Worm (Caenorhabditis elegans): ENCODE measurements around the gene acdh-13.

- TF ChIP-seq B0019.2 (GFP tag; conservative IDR thresholded peaks at IDR 0.05) (no peak), Y95B8A.8 (GFP tag; IDR thresholded peaks at IDR 0.05) (no peak), athp-1 (tag; optimal IDR thresholded peaks at IDR 0.05) (no peak), let-526 (GFP tag; IDR thresholded peaks at IDR 0.05) (no peak), bed-1 (GFP tag; IDR thresholded peaks at IDR 0.05) (no peak), Y53G8AR.9 (GFP tag; conservative IDR thresholded peaks at IDR 0.05) (no peak), ceh-58 (GFP tag; IDR thresholded peaks at IDR 0.05) (no peak), dpff-1 (tag; optimal IDR thresholded peaks at IDR 0.05) (no peak), ceh-79 (tag; optimal IDR thresholded peaks at IDR 0.05) (no peak), F57C9.4 (tag; optimal IDR thresholded peaks at IDR 0.05) (no peak), ama-1 (optimal IDR thresholded peaks at IDR 0.05) (no peak), ama-1 (GFP tag; optimal IDR thresholded peaks at IDR 0.05) (no peak)
These were observed 37.3 kb upstream of the acdh-13 start for ce11 chrIV:8535946-8536345.

All from whole organism, young adult.